Worm (Caenorhabditis elegans): ENCODE data around the gene syx-18.

ce11 chrV:6681501-6681900 is 26.3 kb upstream of the syx-18 start, which contains the start of gene egl-46:
- TF ChIP-seq lsy-2 (tag; optimal IDR thresholded peaks at IDR 0.05): no peak
- TF ChIP-seq egl-27 (tag; optimal IDR thresholded peaks at IDR 0.05): no peak
- TF ChIP-seq blmp-1 (tag; optimal IDR thresholded peaks at IDR 0.05; ENCODE audit: insufficient read depth): no peak

Measured in whole organism, L2 larva.